Fruit fly (Drosophila melanogaster): Measurements from ENCODE around the gene sc.
A peak's percentile ranks its signal among the peaks of the same experiment; 100 is the strongest.

Gene sc

DNA sequence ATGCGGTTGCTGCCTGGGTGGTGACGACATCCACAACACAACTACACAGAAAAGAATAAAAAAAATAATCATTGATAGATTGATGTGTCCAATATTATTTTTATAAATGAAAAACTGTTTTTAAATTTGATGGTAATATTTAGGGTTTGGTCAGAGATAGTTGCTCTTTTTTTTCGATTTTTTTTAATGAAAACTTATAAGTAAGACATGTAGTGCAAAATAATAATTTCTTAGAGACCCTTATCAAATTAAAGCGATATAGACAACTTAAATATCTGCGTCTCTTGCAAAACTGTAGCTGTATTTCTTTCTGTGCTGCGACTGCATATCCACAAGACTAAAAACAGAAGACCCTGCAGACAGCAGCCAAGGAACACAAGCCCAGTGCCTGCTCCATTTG is 16.3 kb upstream of the sc start (continued):
- TF ChIP-seq CG2875 (GFP tag; optimal IDR thresholded peaks at IDR 0.05), result no peak
- TF ChIP-seq dan (GFP tag; IDR thresholded peaks at IDR 0.05), result no peak
- no peak for TF ChIP-seq ham (GFP tag; IDR thresholded peaks at IDR 0.05)

DNA sequence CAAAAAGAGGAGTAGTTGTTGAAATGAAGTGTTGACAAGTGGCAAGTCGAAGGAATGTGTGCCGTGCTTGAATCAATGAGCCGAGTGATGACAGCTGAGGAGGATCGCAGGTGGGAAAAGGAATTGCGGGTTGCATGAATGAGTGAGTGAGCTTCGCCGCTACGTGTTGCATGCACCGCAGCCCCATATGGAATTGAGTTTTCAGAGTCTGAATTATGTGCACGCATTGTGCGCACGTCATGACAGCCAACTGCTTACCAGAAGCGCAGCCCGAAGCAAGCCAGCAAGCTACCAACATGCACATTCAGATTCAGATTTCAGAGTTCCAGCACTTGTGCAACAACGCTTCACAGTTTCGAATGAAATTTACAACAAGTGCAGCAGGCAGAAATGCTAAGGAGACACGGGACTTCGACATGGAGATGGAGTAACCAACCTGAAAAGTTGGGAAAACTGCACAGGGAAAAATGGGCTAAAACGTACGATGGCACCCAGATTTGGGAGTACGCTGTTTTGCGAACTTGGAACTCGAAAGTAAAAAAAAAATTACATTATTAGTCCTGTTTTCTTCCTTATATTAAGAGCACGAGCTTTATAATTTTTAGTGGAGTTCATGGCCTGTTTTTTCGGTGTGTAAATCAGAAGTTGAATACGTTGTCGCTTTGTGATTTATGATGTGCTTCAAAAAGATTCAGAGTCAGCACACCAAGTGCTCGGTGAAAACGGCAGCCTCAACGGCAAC is 9.9 kb upstream of the sc start:
- TF ChIP-seq CG4404 (GFP tag; IDR thresholded peaks at IDR 0.05) (no peak), Drgx (GFP tag; IDR thresholded peaks at IDR 0.05) (0 out of 2 replicates have a peak, but pooled peaks have one; percentile 11)

DNA sequence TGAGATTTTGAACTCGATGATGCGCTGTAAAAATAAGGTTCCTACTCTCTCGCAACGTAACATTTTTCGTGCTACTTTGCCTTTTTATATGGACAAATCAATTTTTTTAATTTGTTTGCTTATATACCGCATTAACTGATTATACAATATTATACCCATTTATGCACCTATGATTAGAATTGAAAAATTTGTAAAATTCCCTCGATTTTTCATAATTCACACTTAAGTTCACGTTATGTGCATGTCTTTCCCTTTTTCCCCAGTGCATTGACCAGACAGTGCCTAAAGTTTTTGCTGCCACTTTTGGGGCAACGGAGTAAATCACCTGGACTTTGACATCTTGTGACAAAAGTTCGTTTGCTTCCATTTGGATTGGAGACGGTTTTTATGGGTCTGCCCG is 5.4 kb upstream of the sc start:
- TF ChIP-seq Mad (GFP tag; optimal IDR thresholded peaks at IDR 0.05), result no peak
- no peak for TF ChIP-seq CG11696 (GFP tag; IDR thresholded peaks at IDR 0.05)
- TF ChIP-seq CG8388 (GFP tag; optimal IDR thresholded peaks at IDR 0.05), result peak; percentile 72
- TF ChIP-seq crc (GFP tag; optimal IDR thresholded peaks at IDR 0.05), result no peak
- TF ChIP-seq CG32772 (GFP tag; IDR thresholded peaks at IDR 0.05), result no peak
- no peak for TF ChIP-seq ro (GFP tag; IDR thresholded peaks at IDR 0.05)
- TF ChIP-seq Ets97D (GFP tag; optimal IDR thresholded peaks at IDR 0.05), result no peak
- peak; percentile 56 for TF ChIP-seq sens (GFP tag)
- no peak for TF ChIP-seq HLH54F (GFP tag; optimal IDR thresholded peaks at IDR 0.05)
- no peak for TF ChIP-seq dan (GFP tag; IDR thresholded peaks at IDR 0.05)
- TF ChIP-seq HmgD (GFP tag; optimal IDR thresholded peaks at IDR 0.05), result no peak
- TF ChIP-seq CG34376 (GFP tag; optimal IDR thresholded peaks at IDR 0.05), result no peak
- TF ChIP-seq CG16863 (GFP tag; optimal IDR thresholded peaks at IDR 0.05), result no peak
- no peak for TF ChIP-seq scrt (GFP tag; optimal IDR thresholded peaks at IDR 0.05)
- no peak for TF ChIP-seq ken (GFP tag; IDR thresholded peaks at IDR 0.05)

DNA sequence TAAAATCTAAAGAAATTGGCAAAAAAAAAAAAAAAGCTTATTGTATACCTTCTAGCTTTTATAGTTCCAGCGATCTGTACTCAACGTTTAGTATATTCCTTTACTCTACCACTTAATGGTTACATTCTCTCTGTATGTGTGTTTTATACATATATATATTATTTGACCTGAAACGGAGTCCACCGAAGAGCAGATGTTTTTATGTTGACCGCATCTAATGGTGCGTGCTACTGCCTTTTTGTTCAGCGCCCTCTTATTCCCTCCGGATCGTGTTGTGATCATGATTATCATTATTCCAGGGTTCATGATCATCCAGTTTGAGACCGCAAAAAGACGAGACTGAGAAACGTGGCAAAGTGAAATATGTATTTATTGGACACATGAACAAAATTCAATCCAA is 3.6 kb upstream of the sc start:
- peak; percentile 90 for TF ChIP-seq ac (GFP tag; optimal IDR thresholded peaks at IDR 0.05)
- TF ChIP-seq Ets65A (GFP tag), result peak; percentile 26
- no peak for TF ChIP-seq CG4360 (GFP tag; IDR thresholded peaks at IDR 0.05)
- TF ChIP-seq sens (GFP tag), result peak; percentile 62
- TF ChIP-seq CG17361 (GFP tag; IDR thresholded peaks at IDR 0.05), result no peak

DNA sequence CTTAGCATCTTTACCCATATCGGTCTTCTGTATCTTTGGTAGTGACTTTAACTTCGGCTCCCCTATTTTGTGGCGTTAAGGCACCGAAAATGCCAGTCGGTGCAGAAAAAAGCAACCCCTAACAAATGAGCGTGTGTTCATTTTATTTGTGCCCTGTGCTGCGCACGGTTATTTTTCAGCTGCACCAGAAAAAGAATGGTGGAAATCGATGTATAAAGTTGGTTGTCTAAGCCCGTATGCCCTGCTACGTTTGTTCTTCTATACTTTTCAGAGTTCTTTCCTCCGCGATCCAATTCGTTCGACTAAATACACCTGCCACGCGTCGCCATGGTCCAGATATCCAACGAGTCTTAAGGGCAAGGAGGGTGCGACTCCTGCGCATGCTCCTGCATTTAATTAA is 2.9 kb upstream of the sc start:
- no peak for TF ChIP-seq GATAe (GFP tag; conservative IDR thresholded peaks at IDR 0.05)
- peak; percentile 39 for TF ChIP-seq ewg (GFP tag; optimal IDR thresholded peaks at IDR 0.05)
- no peak for TF ChIP-seq bbx (GFP tag; IDR thresholded peaks at IDR 0.05; ENCODE audit: partially characterized antibody)
- TF ChIP-seq grn (GFP tag; optimal IDR thresholded peaks at IDR 0.05), result peak; percentile 37
- TF ChIP-seq CG11723 (GFP tag; optimal IDR thresholded peaks at IDR 0.05), result no peak
- no peak for TF ChIP-seq bsh (GFP tag; optimal IDR thresholded peaks at IDR 0.05)
- no peak for TF ChIP-seq NC2β (GFP tag; optimal IDR thresholded peaks at IDR 0.05)
- TF ChIP-seq ac (GFP tag; optimal IDR thresholded peaks at IDR 0.05), result peak; percentile 93
- TF ChIP-seq h (optimal IDR thresholded peaks at IDR 0.05), result no peak
- TF ChIP-seq run (tag; optimal IDR thresholded peaks at IDR 0.05), result no peak
- TF ChIP-seq ftz-f1 (GFP tag; optimal IDR thresholded peaks at IDR 0.05), result no peak

DNA sequence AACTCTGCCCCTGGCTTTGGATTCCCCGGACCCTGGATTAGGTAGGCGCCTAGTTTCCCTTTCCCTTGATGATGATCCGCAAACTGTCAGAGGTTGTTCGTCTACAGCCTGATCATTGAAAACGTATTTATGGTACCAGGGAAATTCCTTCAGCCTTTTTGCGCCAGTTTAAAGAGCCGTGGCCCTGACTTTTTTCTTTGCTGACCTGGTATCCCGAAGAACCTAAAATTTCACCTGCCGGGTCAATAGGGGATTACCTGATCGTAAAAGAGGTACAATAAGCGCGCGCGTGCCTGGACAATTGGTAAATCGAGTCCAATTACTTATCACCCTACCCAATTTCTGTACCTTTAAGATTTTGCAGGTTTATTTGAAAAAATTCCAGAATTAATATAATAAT is 3.9 kb downstream of the sc start:
- no peak for TF ChIP-seq CG17802 (tag; optimal IDR thresholded peaks at IDR 0.05)
- TF ChIP-seq ac (GFP tag; optimal IDR thresholded peaks at IDR 0.05), result peak; percentile 67
- no peak for TF ChIP-seq bowl (GFP tag; IDR thresholded peaks at IDR 0.05)
- TF ChIP-seq CG10209 (GFP tag; optimal IDR thresholded peaks at IDR 0.05), result no peak
- no peak for TF ChIP-seq Bteb2 (GFP tag; optimal IDR thresholded peaks at IDR 0.05)
- peak; percentile 82 for TF ChIP-seq cad (GFP tag; optimal IDR thresholded peaks at IDR 0.05)
- TF ChIP-seq Elba2 (GFP tag; optimal IDR thresholded peaks at IDR 0.05), result peak; percentile 68
- peak; percentile 65 for TF ChIP-seq CG15479 (GFP tag; optimal IDR thresholded peaks at IDR 0.05)
- TF ChIP-seq CG4360 (GFP tag; IDR thresholded peaks at IDR 0.05), result no peak
- peak; percentile 23 for TF ChIP-seq zen (tag; optimal IDR thresholded peaks at IDR 0.05)
- peak in 1 of 2 experiments; percentile 83 for TF ChIP-seq tll (GFP tag; optimal IDR thresholded peaks at IDR 0.05)
- no peak for TF ChIP-seq Ssrp (tag; optimal IDR thresholded peaks at IDR 0.05)

Measured in whole organism, embryonic.